Worm (Caenorhabditis elegans): ENCODE measurements around the gene pen-2.

The pen-2 gene

DNA sequence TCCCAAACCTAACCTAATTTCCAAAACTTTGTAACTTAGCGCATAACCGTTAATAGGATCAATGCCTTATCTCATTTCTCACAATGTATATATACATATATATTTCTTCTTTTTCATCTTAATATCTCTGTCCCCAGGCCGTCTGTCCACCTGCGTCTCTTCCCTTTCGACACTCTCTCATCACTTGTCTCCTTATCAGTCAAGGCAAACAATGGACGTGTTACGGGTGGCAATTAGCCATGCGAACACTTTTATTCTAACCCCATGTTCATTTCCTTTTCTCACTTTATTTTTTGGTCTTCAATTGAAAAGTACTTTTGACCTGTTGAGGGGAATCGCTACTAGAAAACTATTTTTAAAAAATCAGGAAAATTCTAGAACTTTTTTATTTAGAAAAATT, 14.3 kb downstream of the pen-2 start (continued):
- no peak for TF ChIP-seq pha-4 (GFP tag; IDR thresholded peaks at IDR 0.05)
- no peak for TF ChIP-seq pha-4 (tag; optimal IDR thresholded peaks at IDR 0.05)
- TF ChIP-seq nhr-28 (tag; optimal IDR thresholded peaks at IDR 0.05), result peak; percentile 16
- no peak for TF ChIP-seq ztf-7 (tag; optimal IDR thresholded peaks at IDR 0.05)
- no peak for TF ChIP-seq fkh-10 (GFP tag; optimal IDR thresholded peaks at IDR 0.05)
- no peak for TF ChIP-seq rbr-2 (tag; optimal IDR thresholded peaks at IDR 0.05)
- TF ChIP-seq dve-1 (tag; optimal IDR thresholded peaks at IDR 0.05; ENCODE audit: insufficient read depth), result peak; percentile 50
- no peak for TF ChIP-seq ceh-20 (GFP tag; IDR thresholded peaks at IDR 0.05)
- TF ChIP-seq hlh-11 (tag; optimal IDR thresholded peaks at IDR 0.05), result peak; percentile 42
- TF ChIP-seq nhr-102 (tag; optimal IDR thresholded peaks at IDR 0.05), result no peak
- no peak for TF ChIP-seq ces-1 (GFP tag; optimal IDR thresholded peaks at IDR 0.05)
- TF ChIP-seq Y48G9A.11 (GFP tag; IDR thresholded peaks at IDR 0.05), result no peak
- TF ChIP-seq T26A8.4 (GFP tag; IDR thresholded peaks at IDR 0.05), result no peak
- no peak for TF ChIP-seq aha-1 (tag)
- no peak for TF ChIP-seq D1046.2 (GFP tag; IDR thresholded peaks at IDR 0.05)
- TF ChIP-seq ceh-32 (tag; optimal IDR thresholded peaks at IDR 0.05; ENCODE audit: poor library complexity), result no peak
- TF ChIP-seq F44E2.7 (GFP tag; IDR thresholded peaks at IDR 0.05), result no peak
- no peak for TF ChIP-seq dmd-9 (GFP tag; IDR thresholded peaks at IDR 0.05)
- TF ChIP-seq mes-2 (tag; optimal IDR thresholded peaks at IDR 0.05; ENCODE audit: poor library complexity, severe bottlenecking), result peak; percentile 28
- no peak for TF ChIP-seq tra-1 (GFP tag; IDR thresholded peaks at IDR 0.05)
- peak; percentile 26 for TF ChIP-seq mxl-3 (GFP tag; optimal IDR thresholded peaks at IDR 0.05)
- TF ChIP-seq daf-8 (GFP tag; IDR thresholded peaks at IDR 0.05), result no peak
- no peak for TF ChIP-seq egl-27 (tag; optimal IDR thresholded peaks at IDR 0.05)
- TF ChIP-seq Y75B8A.6 (GFP tag; IDR thresholded peaks at IDR 0.05), result no peak
- no peak for TF ChIP-seq php-3 (GFP tag; IDR thresholded peaks at IDR 0.05)

DNA sequence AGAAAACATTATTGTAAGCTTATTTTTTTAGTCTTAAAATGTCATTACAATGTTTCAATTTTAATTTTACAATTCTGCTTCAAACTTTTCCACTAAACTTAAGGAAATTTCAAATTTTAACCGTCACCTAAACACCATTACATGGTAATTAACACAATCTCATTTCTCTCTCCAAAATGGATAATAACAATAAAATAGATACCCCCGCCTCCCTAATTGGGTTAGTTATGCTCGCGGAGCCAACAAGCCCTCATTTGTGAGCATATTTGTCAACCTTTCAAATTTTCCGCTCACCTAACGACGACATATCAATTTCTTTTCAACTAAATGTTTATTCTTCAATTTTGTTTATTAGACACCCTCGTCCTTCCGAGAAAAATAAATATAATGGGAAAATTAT, 15.2 kb downstream of the pen-2 start:
- TF ChIP-seq unc-130 (GFP tag; optimal IDR thresholded peaks at IDR 0.05) (no peak), zip-11 (GFP tag; IDR thresholded peaks at IDR 0.05) (no peak), snpc-4 (tag; optimal IDR thresholded peaks at IDR 0.05) (no peak), aha-1 (tag) (no peak), nhr-42 (GFP tag; IDR thresholded peaks at IDR 0.05) (no peak), saeg-2 (GFP tag; IDR thresholded peaks at IDR 0.05) (no peak), lin-39 (tag; optimal IDR thresholded peaks at IDR 0.05) (no peak), madf-5 (GFP tag; IDR thresholded peaks at IDR 0.05) (no peak), hmg-1.1 (GFP tag; IDR thresholded peaks at IDR 0.05) (no peak), dmd-6 (GFP tag; IDR thresholded peaks at IDR 0.05) (no peak), dve-1 (tag; optimal IDR thresholded peaks at IDR 0.05; ENCODE audit: insufficient read depth) (no peak), nhr-10 (tag; optimal IDR thresholded peaks at IDR 0.05) (no peak), zag-1 (tag; optimal IDR thresholded peaks at IDR 0.05) (no peak)

DNA sequence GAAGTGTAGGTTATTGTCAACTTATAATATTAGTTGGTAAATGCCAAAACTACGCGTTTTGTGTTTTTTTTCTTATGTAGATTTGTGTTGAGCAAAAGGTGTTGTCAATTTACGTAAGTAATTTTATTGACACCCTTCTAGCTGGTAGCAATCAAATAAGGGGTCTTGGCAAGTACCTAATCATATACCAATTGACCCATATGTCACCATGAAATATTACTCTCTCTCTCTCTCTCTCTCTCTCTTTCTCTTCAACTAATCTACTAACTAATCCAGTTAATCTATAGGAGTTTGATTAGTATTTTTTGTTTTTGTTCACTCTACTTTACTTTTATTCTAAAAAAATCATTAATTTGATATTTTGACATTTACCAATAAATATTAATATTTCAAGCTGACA, 16.3 kb downstream of the pen-2 start:
- TF ChIP-seq nhr-6 (tag; optimal IDR thresholded peaks at IDR 0.05) (no peak), ces-1 (GFP tag; optimal IDR thresholded peaks at IDR 0.05) (no peak), Y105C5A.15 (GFP tag; IDR thresholded peaks at IDR 0.05) (no peak), sdz-12 (GFP tag; optimal IDR thresholded peaks at IDR 0.05) (no peak), aha-1 (tag) (no peak), attf-4 (tag; optimal IDR thresholded peaks at IDR 0.05) (no peak), T26A8.4 (GFP tag; IDR thresholded peaks at IDR 0.05) (no peak)

All from whole organism, L4 larva.